Worm (Caenorhabditis elegans): ENCODE data around the gene sir-2.2.

DNA sequence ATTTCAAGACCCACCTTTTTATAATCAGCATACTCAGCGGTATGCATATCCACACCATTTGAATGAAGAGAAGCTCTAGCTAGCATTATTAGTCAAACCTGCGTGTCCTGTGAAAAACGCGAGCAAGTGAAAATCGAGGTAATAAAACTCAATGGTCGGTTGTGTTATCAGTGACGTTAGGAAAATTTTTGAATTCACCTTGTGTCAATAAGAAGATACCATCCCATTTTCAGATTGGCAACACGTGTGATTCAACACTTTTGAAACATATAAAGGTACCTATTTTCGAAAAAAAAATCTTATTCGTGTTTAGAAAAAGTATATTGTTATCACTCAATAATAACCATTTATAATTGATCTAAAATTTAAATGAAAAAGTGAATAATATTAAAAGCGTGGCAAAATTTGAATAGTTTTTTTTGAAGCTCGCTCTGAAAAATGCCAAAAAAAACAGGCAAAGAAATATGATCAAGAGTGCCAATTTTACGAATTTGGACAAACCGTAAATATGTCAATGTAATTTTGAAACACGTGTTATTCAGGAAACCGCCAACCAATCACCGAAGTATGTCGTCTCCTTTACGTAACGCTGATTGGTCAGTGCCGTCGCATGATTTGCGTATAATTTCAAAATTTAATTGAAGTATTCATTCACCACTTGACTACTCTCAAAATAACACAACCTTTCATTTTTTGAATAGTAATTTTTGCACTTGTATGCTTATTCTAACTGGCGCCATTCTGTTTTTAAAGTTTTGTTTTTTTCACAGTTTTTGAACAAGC, 16.0 kb upstream of the sir-2.2 start, which contains the start of gene F46G10.1:
- no peak for TF ChIP-seq snpc-3.4 (tag; optimal IDR thresholded peaks at IDR 0.05)
- TF ChIP-seq F22D6.2 (tag; optimal IDR thresholded peaks at IDR 0.05) = no peak
- TF ChIP-seq nhr-27 (tag; optimal IDR thresholded peaks at IDR 0.05) = no peak
- TF ChIP-seq bed-2 (GFP tag; IDR thresholded peaks at IDR 0.05) = no peak
- no peak for TF ChIP-seq B0035.1 (tag; optimal IDR thresholded peaks at IDR 0.05)
- no peak for TF ChIP-seq xnd-1 (tag; optimal IDR thresholded peaks at IDR 0.05)
- TF ChIP-seq pha-4 (tag; optimal IDR thresholded peaks at IDR 0.05) = no peak
- no peak for TF ChIP-seq nfya-2 (GFP tag; IDR thresholded peaks at IDR 0.05)

Measured in whole organism, young adult.